Worm (Caenorhabditis elegans) whole organism, L1 larva: ENCODE measurements around the gene spig-9.
A peak's percentile ranks its signal among the peaks of the same experiment; 100 is the strongest.

Experiments
- blmp-1 ChIP-seq: fragments of 150-350 bp; optimal IDR thresholded peaks from 2 replicates; lab custom pipeline; 2014; ENCODE audit warnings: missing biosample characterization, missing genetic modification characterization
- ceh-82 ChIP-seq, 3 experiments: fragments of 150-350 bp in 1 of 3; sonication (generic microtip) in 2 of 3; optimal IDR thresholded peaks; 2 replicates each; lab custom pipeline; 2014 to 2017; ENCODE audit warnings: missing biosample characterization in 3 of 3, missing genetic modification characterization in 3 of 3
- efl-1 ChIP-seq, 4 experiments: fragments of 150-350 bp; optimal IDR thresholded peaks in 3 of 4; peaks in 1 of 4; 1 replicate in 1 of 4; 2 replicates in 3 of 4; lab custom pipeline; 2014; ENCODE audit warnings: missing biosample characterization in 2 of 4, missing genetic modification characterization in 2 of 4, missing genetic modification reagents in 2 of 4
- mef-2 ChIP-seq: fragments of 150-350 bp; optimal IDR thresholded peaks from 2 replicates; lab custom pipeline; 2014; ENCODE audit warnings: missing biosample characterization, missing genetic modification characterization

spig-9 gene

DNA sequence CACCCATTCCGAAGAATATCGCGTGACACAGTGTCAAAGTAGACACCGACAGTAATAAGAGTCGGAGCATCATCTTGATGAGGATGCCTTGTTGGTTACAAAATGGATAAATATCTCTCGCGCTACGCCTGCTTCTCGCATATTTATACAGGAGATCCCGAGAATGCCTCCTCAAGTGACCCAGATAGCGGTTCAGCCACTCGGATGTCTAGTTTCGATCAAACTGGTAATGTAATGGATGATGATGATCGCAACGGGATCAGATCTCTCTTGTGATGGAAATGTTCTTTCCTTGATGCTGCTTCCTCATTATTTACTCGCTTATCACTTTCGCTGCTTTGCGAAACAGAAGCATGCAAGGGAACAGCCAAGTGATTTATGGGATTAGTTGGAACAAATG is 47.8 kb downstream of the spig-9 start, which contains the start of gene grl-17:
Gene grl-17 (minus strand): TSS at position 101 of the 400 bp plus-strand sequence.
- peak; percentile 48 for TF ChIP-seq blmp-1 (tag; lab: Kevin White, UChicago)
- no peak for TF ChIP-seq ceh-82 (tag; optimal IDR thresholded peaks at IDR 0.05; lab: Kevin White, UChicago)

DNA sequence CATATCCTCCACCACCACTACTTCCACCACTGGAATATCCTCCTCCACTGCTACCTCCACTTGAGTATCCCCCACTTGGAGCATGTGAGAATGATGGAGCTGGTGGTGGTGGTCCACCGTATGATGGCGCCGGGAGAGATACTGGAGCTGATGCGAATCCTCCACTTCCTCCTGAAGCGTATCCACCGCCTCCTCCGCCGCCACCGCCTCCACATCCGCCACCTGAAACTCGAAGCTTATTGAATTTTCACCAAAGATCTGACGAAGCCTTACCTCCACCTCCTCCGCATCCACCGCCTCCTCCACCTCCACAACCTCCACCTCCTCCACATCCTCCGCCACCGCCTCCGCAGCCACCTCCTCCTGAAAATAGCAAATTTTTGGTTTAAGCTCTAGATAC is 48.9 kb downstream of the spig-9 start:
- TF ChIP-seq mef-2 (no peak), efl-1 (optimal IDR thresholded peaks at IDR 0.05; lab: Kevin White, UChicago) (no peak), efl-1 (GFP tag; optimal IDR thresholded peaks at IDR 0.05 in 1 of 2; lab: Kevin White, UChicago) (peak in 1 of 2 experiments; percentile 36)
